Worm (Caenorhabditis elegans): ENCODE data around the gene Y46E12A.3.

Gene Y46E12A.3

ce11 chrIII:1777468-1777867 is 22.7 kb upstream of the Y46E12A.3 start, which contains the start of gene Y39A3CL.3:
Gene Y39A3CL.3 (plus strand): TSS chrIII:1777802.
- TF ChIP-seq nfya-1 (tag; optimal IDR thresholded peaks at IDR 0.05) = peak; percentile 5
- no peak for TF ChIP-seq ceh-14 (tag; optimal IDR thresholded peaks at IDR 0.05)
- no peak for TF ChIP-seq ceh-6 (GFP tag; optimal IDR thresholded peaks at IDR 0.05)

- TF ChIP-seq ztf-16 (tag; optimal IDR thresholded peaks at IDR 0.05) = no peak
- TF ChIP-seq npax-4 (tag; optimal IDR thresholded peaks at IDR 0.05) = no peak
- TF ChIP-seq pax-1 (tag; optimal IDR thresholded peaks at IDR 0.05) = no peak
- TF ChIP-seq rnt-1 (tag; optimal IDR thresholded peaks at IDR 0.05) = no peak
- no peak for TF ChIP-seq ahr-1 (tag; optimal IDR thresholded peaks at IDR 0.05)
- TF ChIP-seq ceh-45 (GFP tag; IDR thresholded peaks at IDR 0.05) = no peak
- no peak for TF ChIP-seq dve-1 (tag; optimal IDR thresholded peaks at IDR 0.05)
- no peak for TF ChIP-seq ceh-6 (GFP tag; optimal IDR thresholded peaks at IDR 0.05)
- TF ChIP-seq ceh-14 (tag; optimal IDR thresholded peaks at IDR 0.05) = no peak
- TF ChIP-seq ceh-31 (tag; optimal IDR thresholded peaks at IDR 0.05) = no peak
- no peak for TF ChIP-seq hlh-30 (tag; optimal IDR thresholded peaks at IDR 0.05; ENCODE audit: insufficient read depth)
Measured at ce11 chrIII:1769993-1770392, 15.3 kb upstream of the Y46E12A.3 start, which contains the start of gene tbx-43. Gene tbx-43 (minus strand): TSS chrIII:1770093.

ce11 chrIII:1764463-1764862 is 9.7 kb upstream of the Y46E12A.3 start:
- TF ChIP-seq lim-6 (tag; optimal IDR thresholded peaks at IDR 0.05) (no peak), zip-5 (tag; optimal IDR thresholded peaks at IDR 0.05) (no peak), pqm-1 (tag; optimal IDR thresholded peaks at IDR 0.05) (no peak), ceh-24 (tag; optimal IDR thresholded peaks at IDR 0.05) (no peak), ceh-14 (tag; optimal IDR thresholded peaks at IDR 0.05) (no peak), ceh-30 (tag; optimal IDR thresholded peaks at IDR 0.05) (no peak), unc-42 (tag; optimal IDR thresholded peaks at IDR 0.05) (no peak), ets-4 (tag; optimal IDR thresholded peaks at IDR 0.05) (no peak), fkh-10 (GFP tag; optimal IDR thresholded peaks at IDR 0.05) (no peak), ztf-16 (tag; optimal IDR thresholded peaks at IDR 0.05) (no peak), tbx-7 (tag; optimal IDR thresholded peaks at IDR 0.05) (no peak), pag-3 (tag; optimal IDR thresholded peaks at IDR 0.05; ENCODE audit: borderline replicate concordance) (no peak), dmd-4 (tag; optimal IDR thresholded peaks at IDR 0.05; ENCODE audit: borderline replicate concordance) (no peak), sdc-2 (tag; optimal IDR thresholded peaks at IDR 0.05) (no peak), ceh-22 (tag; optimal IDR thresholded peaks at IDR 0.05) (no peak), F13H6.1 (tag; optimal IDR thresholded peaks at IDR 0.05) (no peak), nfya-1 (tag; optimal IDR thresholded peaks at IDR 0.05) (no peak), ceh-19 (GFP tag; optimal IDR thresholded peaks at IDR 0.05) (no peak), sox-4 (tag; optimal IDR thresholded peaks at IDR 0.05) (no peak), lin-11 (tag; optimal IDR thresholded peaks at IDR 0.05) (no peak)

ce11 chrIII:1763222-1763621 is 8.5 kb upstream of the Y46E12A.3 start, which contains the start of gene cnc-6:
Gene cnc-6 (plus strand): TSS chrIII:1763522.
- TF ChIP-seq ceh-19 (GFP tag; optimal IDR thresholded peaks at IDR 0.05) (no peak), ahr-1 (tag; optimal IDR thresholded peaks at IDR 0.05) (no peak), ceh-31 (tag; optimal IDR thresholded peaks at IDR 0.05) (no peak), ttx-3 (tag; optimal IDR thresholded peaks at IDR 0.05) (no peak), odd-2 (tag; optimal IDR thresholded peaks at IDR 0.05) (no peak), nhr-11 (tag; optimal IDR thresholded peaks at IDR 0.05) (no peak), fkh-6 (tag; optimal IDR thresholded peaks at IDR 0.05) (no peak), elt-4 (tag; optimal IDR thresholded peaks at IDR 0.05) (no peak), elt-2 (tag; optimal IDR thresholded peaks at IDR 0.05) (no peak), ceh-18 (tag; optimal IDR thresholded peaks at IDR 0.05) (no peak), sox-2 (GFP tag; IDR thresholded peaks at IDR 0.05) (no peak), hlh-15 (tag; optimal IDR thresholded peaks at IDR 0.05) (no peak)

All from whole organism, late embryonic.